Worm (Caenorhabditis elegans) whole organism, midembryonic: Measurements from ENCODE around the gene ceh-84.
"Not testable (repeated sequence)": the region's sequence is repeated elsewhere in the genome, so short reads cannot be mapped to it uniquely, and the experiment has no call there.

Experiments used
- T22C8.4 ChIP-seq: fragments of 200-800 bp; sonication (Bioruptor generic); IDR thresholded peaks from 2 replicates; pipeline ENCODE4 v1.3.6; 2022; ENCODE audit warnings: missing genetic modification characterization, missing compliant biosample characterization
- cog-1 ChIP-seq: sonication (generic microtip); optimal IDR thresholded peaks from 2 replicates; lab custom pipeline; 2016; ENCODE audit warnings: missing genetic modification characterization, missing compliant biosample characterization
- flt-1 ChIP-seq: fragments of 200-800 bp; sonication (Bioruptor generic); IDR thresholded peaks from 2 replicates; pipeline ENCODE4 v1.3.6; 2022; ENCODE audit warnings: missing genetic modification characterization, missing compliant biosample characterization
- klf-2 ChIP-seq: fragments of 200-800 bp; sonication (Bioruptor generic); conservative IDR thresholded peaks from 2 replicates; pipeline ENCODE4 v1.3.6; 2022; ENCODE audit warnings: missing genetic modification reagents, missing genetic modification characterization, missing compliant biosample characterization
- med-1 ChIP-seq: sonication (generic microtip); optimal IDR thresholded peaks from 2 replicates; lab custom pipeline; 2017; ENCODE audit warnings: missing genetic modification characterization, mild to moderate bottlenecking, missing compliant biosample characterization, antibody characterized with exemption, missing genetic modification reagents; ENCODE audit not compliant: insufficient read depth
- ztf-23 ChIP-seq: fragments of 200-800 bp; sonication (Bioruptor generic); IDR thresholded peaks from 2 replicates; pipeline ENCODE4 v1.3.6; 2022; ENCODE audit warnings: missing genetic modification reagents, missing genetic modification characterization, missing compliant biosample characterization

DNA sequence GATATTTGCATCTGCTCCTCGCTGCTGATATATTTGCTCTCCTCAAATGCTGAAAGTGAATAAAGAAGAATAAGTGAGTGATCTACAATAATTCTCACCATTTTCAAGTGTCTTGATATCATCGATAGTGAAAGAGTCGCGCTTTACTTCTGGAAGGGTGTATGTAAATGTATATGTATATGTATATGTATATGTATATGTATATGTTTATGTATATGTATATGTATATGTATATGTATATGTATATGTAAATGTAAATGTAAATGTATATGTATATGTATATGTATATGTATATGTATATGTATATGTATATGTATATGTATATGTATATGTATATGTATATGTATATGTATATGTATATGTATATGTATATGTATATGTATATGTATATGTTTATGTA lies at the start of gene ceh-84:
- not testable (repeated sequence) for TF ChIP-seq klf-2 (GFP tag; lab: Robert Waterston, UW); ztf-23; cog-1 (tag; lab: Kevin White, UChicago); flt-1 (GFP tag; lab: Robert Waterston, UW); T22C8.4; med-1 (GFP tag; lab: Kevin White, UChicago)
